Worm (Caenorhabditis elegans): ENCODE data around the gene C07D8.6.

DNA sequence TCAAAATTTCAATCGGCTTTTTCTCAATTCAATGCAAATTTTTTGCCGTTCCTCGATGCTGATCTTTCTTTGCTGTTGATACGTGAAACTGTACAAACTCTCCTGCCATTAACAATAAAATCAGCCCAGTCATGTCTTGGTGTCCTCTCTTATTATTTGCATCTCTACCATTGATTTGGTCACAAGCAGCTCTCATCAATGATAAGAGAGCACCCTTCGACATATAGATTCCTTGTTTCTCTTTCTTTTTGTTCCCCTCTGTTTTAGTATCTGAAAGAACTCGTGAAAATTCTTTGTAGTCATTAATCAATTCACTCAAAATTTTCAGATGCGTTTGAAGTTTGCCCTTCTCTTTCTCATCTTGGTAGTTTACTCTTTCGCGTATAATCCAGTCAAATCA is 49.5 kb upstream of the C07D8.6 start, which contains the start of gene lron-7:
- TF ChIP-seq nhr-90 (tag; optimal IDR thresholded peaks at IDR 0.05) (no peak), hsf-1 (GFP tag; IDR thresholded peaks at IDR 0.05) (no peak), F23B12.7 (tag; optimal IDR thresholded peaks at IDR 0.05; ENCODE audit: insufficient read depth) (no peak), madf-8 (GFP tag; conservative IDR thresholded peaks at IDR 0.05) (no peak), nhr-27 (tag; optimal IDR thresholded peaks at IDR 0.05) (no peak), ccch-3 (GFP tag; optimal IDR thresholded peaks at IDR 0.05) (no peak), repo-1 (tag; optimal IDR thresholded peaks at IDR 0.05) (no peak), tbx-9 (tag; optimal IDR thresholded peaks at IDR 0.05; ENCODE audit: borderline replicate concordance) (no peak), snpc-4 (GFP tag; optimal IDR thresholded peaks at IDR 0.05) (no peak), snpc-4 (tag; optimal IDR thresholded peaks at IDR 0.05) (no peak), dox-1 (GFP tag; IDR thresholded peaks at IDR 0.05) (no peak)
